Fruit fly (Drosophila melanogaster): ENCODE results near the gene CG8209.

CG8209 gene

DNA sequence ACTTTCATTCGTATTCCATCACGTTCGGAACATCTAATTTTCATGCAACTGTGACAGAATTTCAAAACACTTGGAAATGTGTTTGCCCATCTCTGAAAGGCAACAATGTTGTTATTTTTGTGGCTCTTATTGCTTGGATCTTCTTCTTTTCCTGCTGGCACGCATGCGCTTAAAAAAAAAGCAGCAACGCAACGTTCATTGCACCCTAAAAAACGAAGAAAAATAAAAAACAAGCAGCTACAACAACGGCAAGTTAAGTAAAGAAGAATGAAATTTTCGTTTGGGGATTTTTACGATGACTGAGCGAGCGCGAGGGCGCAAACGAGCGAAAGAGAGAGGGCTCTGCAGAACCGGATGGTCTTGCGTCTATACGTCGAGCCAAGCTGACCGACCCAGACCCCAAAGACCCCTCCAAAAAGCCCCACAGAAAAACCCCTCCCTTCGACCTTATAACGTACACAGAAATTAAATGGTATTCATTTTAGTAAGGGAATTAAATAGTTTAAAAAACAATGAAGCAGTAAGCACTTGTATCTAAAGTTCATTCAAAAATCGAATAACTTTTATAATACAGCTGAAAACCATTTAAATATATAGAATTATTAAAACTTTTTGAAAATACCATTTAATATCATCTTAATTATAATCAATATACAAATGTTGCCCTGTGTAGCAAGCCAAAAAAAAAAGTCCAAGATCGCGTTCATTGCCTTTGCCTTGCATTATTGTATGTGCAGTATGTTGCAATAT lies 17.5 kb downstream of the CG8209 start:
- TF ChIP-seq CG12768 (GFP tag; optimal IDR thresholded peaks at IDR 0.05), result no peak
- TF ChIP-seq CG5204 (GFP tag; optimal IDR thresholded peaks at IDR 0.05), result no peak
- no peak for TF ChIP-seq CG7101 (tag; optimal IDR thresholded peaks at IDR 0.05)
- TF ChIP-seq CG33017 (tag; optimal IDR thresholded peaks at IDR 0.05), result no peak
- no peak for TF ChIP-seq Clk (GFP tag; optimal IDR thresholded peaks at IDR 0.05)
- no peak for TF ChIP-seq CG1620 (GFP tag; optimal IDR thresholded peaks at IDR 0.05)
- no peak for TF ChIP-seq cnc (optimal IDR thresholded peaks at IDR 0.05)
- no peak for TF ChIP-seq CG11617 (GFP tag; optimal IDR thresholded peaks at IDR 0.05)
- TF ChIP-seq Crg-1 (GFP tag; optimal IDR thresholded peaks at IDR 0.05), result no peak
- TF ChIP-seq CG7045 (GFP tag; optimal IDR thresholded peaks at IDR 0.05), result no peak
- TF ChIP-seq toe (GFP tag; optimal IDR thresholded peaks at IDR 0.05), result no peak
- no peak for TF ChIP-seq Mnt (GFP tag; optimal IDR thresholded peaks at IDR 0.05)

DNA sequence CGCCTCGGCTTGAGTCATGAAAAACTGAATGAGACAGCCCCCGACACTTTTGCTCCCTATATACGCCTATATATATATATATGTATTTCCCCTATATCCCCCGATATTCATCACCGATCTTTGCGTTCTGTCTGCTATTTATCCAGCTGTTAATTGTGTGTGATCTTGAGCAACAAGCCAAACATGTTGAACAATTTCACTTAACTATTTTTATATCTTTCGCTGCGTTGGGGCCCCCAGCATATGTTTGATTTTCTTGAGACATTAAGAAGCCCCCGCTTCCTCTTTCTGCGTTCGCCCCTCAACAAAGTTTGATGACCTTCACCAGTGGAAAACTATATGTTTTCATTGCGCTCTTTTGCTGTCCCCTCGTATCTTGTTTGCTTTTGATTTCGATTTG lies 20.2 kb downstream of the CG8209 start:
- no peak for TF ChIP-seq CG14711 (tag; optimal IDR thresholded peaks at IDR 0.05)
- TF ChIP-seq CG1620 (GFP tag; optimal IDR thresholded peaks at IDR 0.05), result no peak
- no peak for TF ChIP-seq Mnt (GFP tag; optimal IDR thresholded peaks at IDR 0.05)
- TF ChIP-seq CG7101 (tag; optimal IDR thresholded peaks at IDR 0.05), result no peak
- no peak for TF ChIP-seq cnc (optimal IDR thresholded peaks at IDR 0.05)
- no peak for TF ChIP-seq toe (GFP tag; optimal IDR thresholded peaks at IDR 0.05)
- TF ChIP-seq CG12768 (GFP tag; optimal IDR thresholded peaks at IDR 0.05), result no peak

DNA sequence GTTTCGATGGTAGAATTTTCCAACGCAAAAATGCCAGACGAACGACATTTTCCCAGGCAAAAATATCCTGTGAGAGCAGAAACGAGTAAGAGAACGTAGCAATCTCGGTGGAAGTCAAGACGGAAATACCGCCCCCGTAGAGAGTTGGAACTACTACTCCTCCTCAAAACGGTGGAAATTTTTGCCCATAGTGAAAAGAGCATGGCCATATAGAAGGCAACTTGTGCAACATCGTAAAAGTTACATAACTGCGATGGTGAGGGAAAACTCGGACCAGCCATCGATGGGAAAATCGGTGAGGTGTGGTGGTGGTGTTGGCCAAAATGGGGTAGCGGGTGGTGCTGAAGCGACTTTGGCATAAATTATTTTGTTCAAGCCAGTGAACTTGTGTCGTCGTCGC lies 23.7 kb downstream of the CG8209 start:
- no peak for TF ChIP-seq cnc (optimal IDR thresholded peaks at IDR 0.05)
- TF ChIP-seq Hr96 (GFP tag; optimal IDR thresholded peaks at IDR 0.05), result no peak
- no peak for TF ChIP-seq bab1 (GFP tag; optimal IDR thresholded peaks at IDR 0.05)
- TF ChIP-seq kay (GFP tag; ENCODE audit: borderline replicate concordance), result no peak
- no peak for TF ChIP-seq Crg-1 (GFP tag; optimal IDR thresholded peaks at IDR 0.05)
- TF ChIP-seq CG11617 (GFP tag; optimal IDR thresholded peaks at IDR 0.05), result no peak
- no peak for TF ChIP-seq toe (GFP tag; optimal IDR thresholded peaks at IDR 0.05)
- no peak for TF ChIP-seq tj (GFP tag; optimal IDR thresholded peaks at IDR 0.05)
- no peak for TF ChIP-seq CG7045 (GFP tag; optimal IDR thresholded peaks at IDR 0.05)
- TF ChIP-seq CG14711 (tag; optimal IDR thresholded peaks at IDR 0.05), result no peak
- no peak for TF ChIP-seq CG7101 (tag; optimal IDR thresholded peaks at IDR 0.05)
- TF ChIP-seq ovo (GFP tag; optimal IDR thresholded peaks at IDR 0.05), result no peak
- TF ChIP-seq CG12768 (GFP tag; optimal IDR thresholded peaks at IDR 0.05), result no peak

DNA sequence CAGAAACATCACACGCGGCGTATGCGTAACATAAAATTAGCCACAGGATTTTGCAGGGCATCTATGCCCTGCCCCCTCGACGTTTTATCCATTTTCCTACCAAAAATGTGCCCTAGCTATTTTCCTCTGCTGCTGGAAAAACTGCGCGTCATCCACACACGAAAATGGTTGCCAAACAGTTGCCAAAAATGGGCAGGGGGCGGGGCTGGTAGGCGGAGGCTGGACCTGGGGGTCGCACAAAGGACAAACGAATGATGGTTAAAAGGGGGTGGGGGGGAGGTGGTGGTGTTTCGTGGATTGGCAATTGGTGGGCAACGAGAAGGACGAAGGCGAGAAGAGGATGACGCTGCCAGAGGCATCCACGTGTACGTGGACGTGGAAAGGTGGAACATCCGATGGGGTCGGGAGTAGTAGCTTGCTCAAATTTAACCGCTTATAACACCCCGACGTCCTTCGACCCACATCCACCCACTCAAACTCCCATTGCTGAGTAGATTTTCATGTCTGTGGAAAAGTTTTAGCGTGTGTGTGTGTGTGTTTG lies 24.9 kb downstream of the CG8209 start:
- TF ChIP-seq pad (GFP tag; optimal IDR thresholded peaks at IDR 0.05), result no peak
- TF ChIP-seq ovo (GFP tag; optimal IDR thresholded peaks at IDR 0.05), result no peak
- TF ChIP-seq CG5204 (GFP tag; optimal IDR thresholded peaks at IDR 0.05), result no peak
- TF ChIP-seq Crg-1 (GFP tag; optimal IDR thresholded peaks at IDR 0.05), result no peak
- no peak for TF ChIP-seq cnc (optimal IDR thresholded peaks at IDR 0.05)
- TF ChIP-seq kay (GFP tag; ENCODE audit: borderline replicate concordance), result no peak
- no peak for TF ChIP-seq CG33017 (tag; optimal IDR thresholded peaks at IDR 0.05)
- no peak for TF ChIP-seq CG7045 (GFP tag; optimal IDR thresholded peaks at IDR 0.05)
- no peak for TF ChIP-seq CG1620 (GFP tag; optimal IDR thresholded peaks at IDR 0.05)
- no peak for TF ChIP-seq toe (GFP tag; optimal IDR thresholded peaks at IDR 0.05)
- no peak for TF ChIP-seq bab1 (GFP tag; optimal IDR thresholded peaks at IDR 0.05)
- no peak for TF ChIP-seq Hr96 (GFP tag; optimal IDR thresholded peaks at IDR 0.05)
- no peak for TF ChIP-seq cic (GFP tag; optimal IDR thresholded peaks at IDR 0.05)
- no peak for TF ChIP-seq tj (GFP tag; optimal IDR thresholded peaks at IDR 0.05)
- TF ChIP-seq Clk (GFP tag; optimal IDR thresholded peaks at IDR 0.05), result no peak
- no peak for TF ChIP-seq CG12768 (GFP tag; optimal IDR thresholded peaks at IDR 0.05)
- TF ChIP-seq Mnt (GFP tag; optimal IDR thresholded peaks at IDR 0.05), result no peak

DNA sequence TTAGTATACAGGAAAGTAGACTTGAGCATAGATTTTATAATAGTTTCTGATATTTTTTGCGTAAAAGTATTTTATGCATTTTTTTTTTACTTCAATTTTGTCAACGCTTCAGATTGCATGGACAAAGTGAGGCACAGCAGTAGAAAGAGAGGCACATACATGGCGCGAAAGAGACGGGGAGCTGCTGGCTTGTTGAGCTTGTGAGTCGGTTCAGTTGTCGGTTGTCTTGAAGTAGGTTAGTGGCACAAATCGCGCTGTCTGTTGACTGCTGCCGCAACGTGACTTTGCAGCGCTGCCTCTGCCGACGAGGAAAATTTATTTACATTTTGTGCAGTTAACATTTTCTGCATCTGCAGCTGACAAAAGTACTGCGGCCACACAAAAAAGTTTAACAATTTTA lies 29.6 kb downstream of the CG8209 start:
- TF ChIP-seq Clk (GFP tag; optimal IDR thresholded peaks at IDR 0.05), result no peak
- no peak for TF ChIP-seq Mnt (GFP tag; optimal IDR thresholded peaks at IDR 0.05)
- no peak for TF ChIP-seq pad (GFP tag; optimal IDR thresholded peaks at IDR 0.05)
- TF ChIP-seq tj (GFP tag; optimal IDR thresholded peaks at IDR 0.05), result no peak
- no peak for TF ChIP-seq CG7045 (GFP tag; optimal IDR thresholded peaks at IDR 0.05)
- no peak for TF ChIP-seq CG14711 (tag; optimal IDR thresholded peaks at IDR 0.05)
- TF ChIP-seq CG5204 (GFP tag; optimal IDR thresholded peaks at IDR 0.05), result no peak
- no peak for TF ChIP-seq Hr96 (GFP tag; optimal IDR thresholded peaks at IDR 0.05)

DNA sequence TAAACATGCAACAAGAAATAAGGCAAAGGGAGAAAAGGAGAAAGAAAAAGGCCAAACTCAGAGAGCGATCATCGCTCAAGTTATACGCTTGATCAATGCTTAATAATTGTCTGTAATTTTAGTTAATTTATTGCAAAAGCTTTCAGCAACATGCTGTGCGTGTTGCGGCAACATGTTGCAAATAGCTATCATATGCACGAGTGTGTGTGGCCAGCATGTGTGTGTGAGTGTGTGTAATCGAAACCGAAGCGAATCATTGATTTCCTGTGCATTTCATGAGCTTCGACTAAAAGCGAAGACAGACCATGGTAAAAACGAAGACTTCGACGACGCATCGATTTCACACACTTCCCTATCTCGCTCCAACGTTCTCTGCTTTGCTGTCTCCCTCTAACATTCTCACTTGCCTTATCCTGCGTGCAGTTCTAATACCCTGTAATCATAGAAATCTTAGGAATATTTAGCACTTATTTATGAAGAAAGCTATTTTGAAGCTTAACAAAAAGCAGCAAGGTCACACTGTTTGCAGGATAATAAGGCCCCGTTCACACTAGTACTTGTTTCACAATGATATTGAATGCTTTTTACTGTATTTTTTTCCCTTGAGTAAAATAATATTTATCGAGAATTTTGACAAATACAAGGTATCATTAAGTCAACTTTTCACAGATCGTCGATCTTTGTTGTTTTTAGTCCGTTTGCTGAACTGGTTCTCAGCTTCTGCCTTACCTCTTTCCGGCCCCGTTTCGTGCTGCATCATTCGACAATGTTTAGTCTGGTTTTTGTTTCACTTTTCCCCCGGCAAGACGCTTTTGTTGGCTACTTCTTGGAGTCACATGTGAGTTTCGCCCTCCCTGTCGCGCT lies 37.0 kb downstream of the CG8209 start:
- TF ChIP-seq CG7101 (tag; optimal IDR thresholded peaks at IDR 0.05) (no peak), CG33017 (tag; optimal IDR thresholded peaks at IDR 0.05) (no peak), Hr96 (GFP tag; optimal IDR thresholded peaks at IDR 0.05) (no peak), Mnt (GFP tag; optimal IDR thresholded peaks at IDR 0.05) (no peak), CG1620 (GFP tag; optimal IDR thresholded peaks at IDR 0.05) (no peak), CG11617 (GFP tag; optimal IDR thresholded peaks at IDR 0.05) (no peak), bab1 (GFP tag; optimal IDR thresholded peaks at IDR 0.05) (no peak)
